Worm (Caenorhabditis elegans) whole organism, early embryonic: ENCODE results near the gene T05A8.1.
"Not testable (repeated sequence)": the region's sequence is repeated elsewhere in the genome, so short reads cannot be mapped to it uniquely, and the experiment has no call there.

Experiments
- B0310.2 ChIP-seq: sonication (generic microtip); optimal IDR thresholded peaks from 2 replicates; lab custom pipeline; 2016; ENCODE audit warnings: mild to moderate bottlenecking, missing genetic modification characterization, missing compliant biosample characterization
- F13C5.2 ChIP-seq: sonication (generic microtip); optimal IDR thresholded peaks from 2 replicates; lab custom pipeline; 2017; ENCODE audit warnings: mild to moderate bottlenecking, missing genetic modification characterization, inconsistent platforms, missing compliant biosample characterization
- aly-1 ChIP-seq: sonication (generic microtip); optimal IDR thresholded peaks from 2 replicates; lab custom pipeline; 2016; ENCODE audit warnings: missing genetic modification characterization, missing compliant biosample characterization
- ama-1 ChIP-seq: fragments of 150-350 bp; optimal IDR thresholded peaks from 2 replicates; lab custom pipeline; 2014
- ceh-13 ChIP-seq: fragments of 200-800 bp; sonication (Bioruptor generic); optimal IDR thresholded peaks from 2 replicates; lab custom pipeline; 2018; ENCODE audit warnings: mild to moderate bottlenecking, missing genetic modification characterization, missing compliant biosample characterization
- ceh-36 ChIP-seq: sonication (generic microtip); optimal IDR thresholded peaks from 2 replicates; lab custom pipeline; 2016; ENCODE audit warnings: missing genetic modification characterization, inconsistent platforms, missing compliant biosample characterization
- ets-7 ChIP-seq: sonication (generic microtip); optimal IDR thresholded peaks from 2 replicates; lab custom pipeline; 2016; ENCODE audit warnings: missing genotype, missing genetic modification characterization, missing compliant biosample characterization
- flt-1 ChIP-seq: fragments of 200-800 bp; sonication (Bioruptor generic); IDR thresholded peaks from 2 replicates; pipeline ENCODE4 v1.3.6; 2022; ENCODE audit warnings: missing genetic modification characterization, missing compliant biosample characterization
- hmbx-1 ChIP-seq: sonication (generic microtip); optimal IDR thresholded peaks from 2 replicates; lab custom pipeline; 2016; ENCODE audit warnings: mild to moderate bottlenecking, missing genetic modification characterization, missing compliant biosample characterization
- hmg-4 ChIP-seq: fragments of 200-800 bp; sonication (Bioruptor generic); optimal IDR thresholded peaks from 2 replicates; lab custom pipeline; 2018; ENCODE audit warnings: mild to moderate bottlenecking, missing genetic modification characterization, missing compliant biosample characterization
- hnd-1 ChIP-seq: sonication (generic microtip); optimal IDR thresholded peaks from 2 replicates; lab custom pipeline; 2016; ENCODE audit warnings: missing genetic modification characterization, missing compliant biosample characterization
- pes-1 ChIP-seq: fragments of 200-800 bp; sonication (Bioruptor generic); IDR thresholded peaks from 2 replicates; pipeline ENCODE4 v1.3.6; 2022; ENCODE audit warnings: missing genetic modification reagents, missing genetic modification characterization, missing compliant biosample characterization
- scrt-1 ChIP-seq: fragments of 200-800 bp; sonication (Bioruptor generic); IDR thresholded peaks from 2 replicates; pipeline ENCODE4 v1.3.6; 2022; ENCODE audit warnings: missing genetic modification characterization, missing compliant biosample characterization
- sea-1 ChIP-seq: fragments of 200-800 bp; sonication (Bioruptor generic); conservative IDR thresholded peaks from 2 replicates; pipeline ENCODE4 v1.3.6; 2022; ENCODE audit warnings: missing genetic modification characterization, missing compliant biosample characterization
- tbx-11 ChIP-seq: fragments of 200-800 bp; sonication (Bioruptor generic); IDR thresholded peaks from 2 replicates; pipeline ENCODE4 v1.3.6; 2022; ENCODE audit warnings: missing genetic modification characterization, missing compliant biosample characterization
- tbx-37 ChIP-seq: fragments of 200-800 bp; sonication (Bioruptor generic); conservative IDR thresholded peaks from 2 replicates; pipeline ENCODE4 v1.3.6; 2022; ENCODE audit warnings: missing genetic modification reagents, missing genetic modification characterization, missing compliant biosample characterization
- tra-4 ChIP-seq: sonication (generic microtip); optimal IDR thresholded peaks from 2 replicates; lab custom pipeline; 2017; ENCODE audit warnings: missing genetic modification characterization, missing compliant biosample characterization

The T05A8.1 gene

ce11 chrII:2681118-2681517 lies 28.7 kb downstream of the T05A8.1 start, which contains the start of gene F34D6.1:
Gene F34D6.1 (minus strand): TSS chrII:2681218.
- no peak for TF ChIP-seq hmg-4 (GFP tag; lab: Kevin White, UChicago)
- TF ChIP-seq ama-1 (lab: Kevin White, UChicago): no peak
- no peak for TF ChIP-seq scrt-1 (GFP tag; lab: Robert Waterston, UW)
- TF ChIP-seq tbx-37 (GFP tag; lab: Robert Waterston, UW): no peak
- no peak for TF ChIP-seq sea-1 (GFP tag; lab: Robert Waterston, UW)
- TF ChIP-seq B0310.2 (tag; lab: Kevin White, UChicago): no peak
- TF ChIP-seq aly-1 (tag; lab: Kevin White, UChicago): no peak
- no peak for TF ChIP-seq ceh-36
- no peak for TF ChIP-seq hmbx-1 (tag; lab: Kevin White, UChicago)

DNA sequence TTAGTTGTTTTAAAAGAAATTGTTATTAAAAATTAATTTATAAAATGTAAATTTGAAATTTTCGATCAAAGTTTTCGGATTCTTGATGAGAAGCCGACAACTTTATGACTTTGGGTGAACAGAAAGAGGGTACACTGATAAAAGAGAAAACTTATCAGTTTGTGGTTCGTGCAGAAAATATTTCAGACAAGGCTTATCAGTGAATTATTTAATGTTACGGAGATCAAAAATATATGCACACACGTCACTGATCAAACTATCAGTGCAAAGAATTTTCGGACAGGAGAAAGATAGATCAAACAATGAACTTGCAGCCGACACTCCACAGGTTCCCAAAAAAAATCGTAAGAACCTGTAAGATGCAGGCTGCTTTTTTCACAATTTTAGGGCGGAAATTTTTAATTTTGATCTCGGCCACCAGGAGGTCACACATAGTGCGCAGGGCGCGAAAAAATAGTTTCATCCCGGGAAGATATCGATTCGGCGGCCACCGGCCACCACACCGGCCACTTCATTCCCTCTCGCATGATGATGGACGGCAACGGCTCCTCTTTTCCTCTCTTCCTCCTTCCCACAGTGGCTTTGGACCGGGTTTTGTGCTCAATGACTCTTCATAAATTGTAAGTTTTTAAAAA lies 32.2 kb downstream of the T05A8.1 start, which contains the start of gene F22E5.17:
TSS of gene F22E5.17 (plus strand) at position 508 of the 635 bp plus-strand sequence.
- TF ChIP-seq B0310.2 (tag; lab: Kevin White, UChicago) (no peak), hnd-1 (tag; lab: Kevin White, UChicago) (no peak), sea-1 (GFP tag; lab: Robert Waterston, UW) (no peak), flt-1 (GFP tag; lab: Robert Waterston, UW) (no peak), tbx-37 (GFP tag; lab: Robert Waterston, UW) (no peak), tbx-11 (no peak), ceh-36 (no peak), hmg-4 (GFP tag; lab: Kevin White, UChicago) (no peak), pes-1 (GFP tag; lab: Robert Waterston, UW) (no peak), tra-4 (tag; lab: Kevin White, UChicago) (no peak), ets-7 (no peak), aly-1 (tag; lab: Kevin White, UChicago) (no peak), hmbx-1 (tag; lab: Kevin White, UChicago) (no peak), ceh-13 (GFP tag; lab: Kevin White, UChicago) (no peak), F13C5.2 (tag; lab: Kevin White, UChicago) (no peak), ama-1 (lab: Kevin White, UChicago) (no peak)

DNA sequence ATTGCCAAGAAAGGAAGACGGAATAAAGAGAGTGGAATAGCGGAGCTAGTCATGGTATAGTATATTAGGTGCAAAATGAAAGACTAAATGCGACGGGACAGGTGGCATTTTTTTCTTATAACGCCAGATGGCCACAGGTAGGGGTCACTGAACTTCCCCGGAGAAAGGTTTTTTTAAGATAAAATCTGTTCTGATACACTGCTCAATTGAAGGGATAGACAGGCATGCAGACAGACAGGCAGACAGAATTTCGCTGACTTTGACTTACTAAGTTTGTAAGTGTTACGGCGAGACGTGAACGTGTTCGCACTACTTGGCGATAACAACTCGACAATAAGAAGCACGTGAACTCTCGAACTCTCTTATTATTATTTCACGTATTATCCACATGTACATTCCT lies 36.3 kb downstream of the T05A8.1 start, which contains the start of the genes F22E5.20 and F22E5.1:
TSS of gene F22E5.20 (minus strand) at position 101 of the 400 bp plus-strand sequence.
TSS of gene F22E5.1 (plus strand) at position 242 of the 400 bp plus-strand sequence.
- not testable (repeated sequence) for TF ChIP-seq flt-1 (GFP tag; lab: Robert Waterston, UW); F13C5.2 (tag; lab: Kevin White, UChicago); pes-1 (GFP tag; lab: Robert Waterston, UW)

- not testable (repeated sequence) for TF ChIP-seq hmg-4 (GFP tag; lab: Kevin White, UChicago); hmbx-1 (tag; lab: Kevin White, UChicago); B0310.2 (tag; lab: Kevin White, UChicago)
These were observed 37.5 kb downstream of the T05A8.1 start, which contains the start of gene sri-57 for ce11 chrII:2672320-2672719. Gene sri-57 (minus strand): TSS chrII:2672420.

- TF ChIP-seq F13C5.2 (tag; lab: Kevin White, UChicago): no peak
- TF ChIP-seq sea-1 (GFP tag; lab: Robert Waterston, UW): no peak
- no peak for TF ChIP-seq tbx-11
- no peak for TF ChIP-seq ets-7
- TF ChIP-seq B0310.2 (tag; lab: Kevin White, UChicago): no peak
- no peak for TF ChIP-seq tra-4 (tag; lab: Kevin White, UChicago)
These were observed 44.2 kb downstream of the T05A8.1 start, which contains the start of gene F22E5.22 for ce11 chrII:2665606-2666005. Gene F22E5.22 (plus strand): TSS chrII:2665906.

ce11 chrII:2665081-2665480 lies 44.8 kb downstream of the T05A8.1 start, which contains the start of gene F22E5.2:
Gene F22E5.2 (plus strand): TSS chrII:2665381.
- not testable (repeated sequence) for TF ChIP-seq pes-1 (GFP tag; lab: Robert Waterston, UW); scrt-1 (GFP tag; lab: Robert Waterston, UW); F13C5.2 (tag; lab: Kevin White, UChicago)

DNA sequence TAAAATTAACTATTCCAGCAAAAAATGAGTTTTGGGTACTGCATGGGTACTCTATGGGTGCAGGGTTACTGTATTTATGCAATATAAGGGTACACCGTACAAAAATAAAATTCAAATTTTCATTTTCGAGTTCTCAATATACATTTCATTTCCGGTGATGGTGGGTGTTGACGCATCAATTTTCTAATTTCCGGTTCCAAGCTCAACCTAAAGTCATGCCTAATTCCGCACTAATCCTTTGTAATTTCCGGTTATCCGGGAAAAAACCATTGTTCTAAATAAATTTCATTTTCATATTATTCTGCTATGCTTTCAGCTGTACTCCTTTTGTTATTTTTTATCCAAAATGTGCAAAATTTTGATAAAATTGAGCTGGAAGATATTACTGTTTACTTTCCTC lies 50.5 kb downstream of the T05A8.1 start, which contains the start of gene gcy-21:
TSS of gene gcy-21 (plus strand) at position 301 of the 400 bp plus-strand sequence.
- TF ChIP-seq B0310.2 (tag; lab: Kevin White, UChicago): no peak
- TF ChIP-seq scrt-1 (GFP tag; lab: Robert Waterston, UW): no peak
- no peak for TF ChIP-seq aly-1 (tag; lab: Kevin White, UChicago)
- TF ChIP-seq flt-1 (GFP tag; lab: Robert Waterston, UW): no peak
- no peak for TF ChIP-seq tra-4 (tag; lab: Kevin White, UChicago)
- no peak for TF ChIP-seq ama-1 (lab: Kevin White, UChicago)
- TF ChIP-seq hnd-1 (tag; lab: Kevin White, UChicago): no peak
- no peak for TF ChIP-seq hmbx-1 (tag; lab: Kevin White, UChicago)
- no peak for TF ChIP-seq ceh-36
- no peak for TF ChIP-seq pes-1 (GFP tag; lab: Robert Waterston, UW)
- no peak for TF ChIP-seq ets-7
